Fruit fly (Drosophila melanogaster) whole organism, adult: ENCODE results near the gene CG16779.

Experiments
- CG11617 ChIP-seq: fragments of 200-800 bp; sonication (Bioruptor generic); optimal IDR thresholded peaks from 2 replicates; lab custom pipeline; 2017; ENCODE audit warnings: mild to moderate bottlenecking, missing biosample characterization, missing genetic modification reagents, missing genetic modification characterization
- CG12768 ChIP-seq: fragments of 200-800 bp; sonication (Bioruptor generic); optimal IDR thresholded peaks from 2 replicates; lab custom pipeline; 2017; ENCODE audit warnings: missing biosample characterization, missing genetic modification characterization, mild to moderate bottlenecking, moderate library complexity, missing genetic modification reagents
- CG14711 ChIP-seq: fragments of 200-800 bp; sonication (Bioruptor generic); optimal IDR thresholded peaks from 2 replicates; lab custom pipeline; 2018; ENCODE audit warnings: missing biosample characterization, mild to moderate bottlenecking, missing genetic modification characterization, moderate library complexity
- CG1620 ChIP-seq: fragments of 200-800 bp; sonication (Bioruptor generic); optimal IDR thresholded peaks from 2 replicates; lab custom pipeline; 2016; ENCODE audit warnings: missing biosample characterization, missing genetic modification characterization
- CG33017 ChIP-seq: fragments of 200-800 bp; sonication (Bioruptor generic); optimal IDR thresholded peaks from 2 replicates; lab custom pipeline; 2018; ENCODE audit warnings: missing biosample characterization, mild to moderate bottlenecking, missing genetic modification characterization, moderate library complexity
- CG5204 ChIP-seq: fragments of 200-800 bp; sonication (Bioruptor generic); optimal IDR thresholded peaks from 2 replicates; lab custom pipeline; 2016; ENCODE audit warnings: missing biosample characterization, missing genetic modification characterization
- CG7045 ChIP-seq: fragments of 200-800 bp; sonication (Bioruptor generic); optimal IDR thresholded peaks from 2 replicates; lab custom pipeline; 2017; ENCODE audit warnings: missing biosample characterization, mild to moderate bottlenecking, missing genetic modification characterization
- CG7101 ChIP-seq: fragments of 200-800 bp; sonication (Bioruptor generic); optimal IDR thresholded peaks from 2 replicates; lab custom pipeline; 2018; ENCODE audit warnings: missing biosample characterization, mild to moderate bottlenecking, missing genetic modification characterization, moderate library complexity
- Clk ChIP-seq: fragments of 200-800 bp; sonication (Bioruptor generic); optimal IDR thresholded peaks from 2 replicates; lab custom pipeline; 2017; ENCODE audit warnings: missing biosample characterization, missing genetic modification characterization
- Crg-1 ChIP-seq: fragments of 200-800 bp; sonication (Bioruptor generic); optimal IDR thresholded peaks from 2 replicates; lab custom pipeline; 2016; ENCODE audit warnings: missing biosample characterization, missing genetic modification characterization
- Hr96 ChIP-seq: fragments of 200-800 bp; sonication (Bioruptor generic); optimal IDR thresholded peaks from 2 replicates; lab custom pipeline; 2016; ENCODE audit warnings: missing biosample characterization, missing genetic modification characterization
- Mnt ChIP-seq: fragments of 200-800 bp; sonication (Bioruptor generic); optimal IDR thresholded peaks from 2 replicates; lab custom pipeline; 2016; ENCODE audit warnings: missing biosample characterization, mild to moderate bottlenecking, missing genetic modification characterization
- bab1 ChIP-seq: fragments of 200-800 bp; sonication (Bioruptor generic); optimal IDR thresholded peaks from 3 replicates; lab custom pipeline; 2019; ENCODE audit warnings: missing biosample characterization, mild to moderate bottlenecking, missing genetic modification characterization, moderate library complexity
- cic ChIP-seq: fragments of 200-800 bp; sonication (Bioruptor generic); optimal IDR thresholded peaks from 2 replicates; lab custom pipeline; 2017; ENCODE audit warnings: missing biosample characterization, mild to moderate bottlenecking, missing genetic modification characterization, moderate library complexity
- cnc ChIP-seq, 2 experiments: fragments of >200 bp; optimal IDR thresholded peaks; 2 replicates each; lab custom pipeline; 2017
- kay ChIP-seq: fragments of 200-800 bp; sonication (Bioruptor generic); peaks from one replicate; lab custom pipeline; 2016; ENCODE audit warnings: missing biosample characterization, missing genetic modification characterization, borderline replicate concordance
- ovo ChIP-seq: fragments of 200-800 bp; sonication (Bioruptor generic); optimal IDR thresholded peaks from 2 replicates; lab custom pipeline; 2016; ENCODE audit warnings: missing biosample characterization, missing genetic modification characterization
- pad ChIP-seq: fragments of 200-800 bp; sonication (Bioruptor generic); optimal IDR thresholded peaks from 3 replicates; lab custom pipeline; 2017; ENCODE audit warnings: missing biosample characterization, missing genetic modification characterization, mild to moderate bottlenecking, moderate library complexity, missing genetic modification reagents
- tj ChIP-seq: fragments of 200-800 bp; sonication (Bioruptor generic); optimal IDR thresholded peaks from 3 replicates; lab custom pipeline; 2017; ENCODE audit warnings: missing biosample characterization, mild to moderate bottlenecking, missing genetic modification characterization, moderate library complexity
- toe ChIP-seq: fragments of 200-800 bp; sonication (Bioruptor generic); optimal IDR thresholded peaks from 2 replicates; lab custom pipeline; 2016; ENCODE audit warnings: missing biosample characterization, missing genetic modification characterization

Gene CG16779

DNA sequence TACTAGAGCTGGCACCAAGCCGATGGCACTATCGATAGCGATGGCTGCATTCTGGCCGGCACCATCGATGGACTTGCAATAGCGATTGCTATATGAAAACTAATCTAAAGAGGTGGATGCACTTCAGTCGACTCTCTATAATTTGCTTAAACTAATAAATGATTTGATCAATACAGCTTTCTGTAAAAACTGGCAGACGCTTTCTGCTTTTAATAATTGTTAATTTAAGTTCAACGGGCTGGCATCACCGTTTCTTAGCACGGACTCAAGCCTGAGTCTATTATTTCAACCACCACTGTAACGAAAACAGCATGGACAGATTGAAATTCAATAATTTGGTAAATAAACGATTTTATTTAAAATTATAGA, 19.6 kb upstream of the CG16779 start, which contains the start of the genes Ras85D and Rlb1:
Ras85D (minus strand) TSS at position 16 of the 369 bp plus-strand sequence.
Rlb1 (plus strand) TSS at position 276 of the 369 bp plus-strand sequence.
- TF ChIP-seq Hr96 (GFP tag; lab: Kevin White, UChicago) (no peak), toe (GFP tag; lab: Kevin White, UChicago) (peak; percentile 97), CG1620 (GFP tag; lab: Kevin White, UChicago) (peak; percentile 94), Crg-1 (GFP tag; lab: Kevin White, UChicago) (peak; percentile 86), ovo (GFP tag; lab: Kevin White, UChicago) (peak; percentile 80), CG11617 (GFP tag; lab: Kevin White, UChicago) (peak; percentile 76), CG12768 (GFP tag; lab: Kevin White, UChicago) (peak; percentile 73), bab1 (GFP tag; lab: Kevin White, UChicago) (peak; percentile 65), cic (no peak), CG7045 (peak; percentile 76), Mnt (GFP tag; lab: Kevin White, UChicago) (peak; percentile 87), CG14711 (peak; percentile 69), Clk (GFP tag; lab: Kevin White, UChicago) (no peak), pad (GFP tag; lab: Kevin White, UChicago) (peak; percentile 67), cnc (optimal IDR thresholded peaks at IDR 0.05; lab: Kevin White, UChicago) (no peak), tj (peak; percentile 46), CG33017 (tag; lab: Kevin White, UChicago) (peak; percentile 49), CG5204 (GFP tag; lab: Kevin White, UChicago) (no peak), kay (GFP tag; lab: Kevin White, UChicago) (no peak), CG7101 (tag; lab: Kevin White, UChicago) (peak; percentile 79)

DNA sequence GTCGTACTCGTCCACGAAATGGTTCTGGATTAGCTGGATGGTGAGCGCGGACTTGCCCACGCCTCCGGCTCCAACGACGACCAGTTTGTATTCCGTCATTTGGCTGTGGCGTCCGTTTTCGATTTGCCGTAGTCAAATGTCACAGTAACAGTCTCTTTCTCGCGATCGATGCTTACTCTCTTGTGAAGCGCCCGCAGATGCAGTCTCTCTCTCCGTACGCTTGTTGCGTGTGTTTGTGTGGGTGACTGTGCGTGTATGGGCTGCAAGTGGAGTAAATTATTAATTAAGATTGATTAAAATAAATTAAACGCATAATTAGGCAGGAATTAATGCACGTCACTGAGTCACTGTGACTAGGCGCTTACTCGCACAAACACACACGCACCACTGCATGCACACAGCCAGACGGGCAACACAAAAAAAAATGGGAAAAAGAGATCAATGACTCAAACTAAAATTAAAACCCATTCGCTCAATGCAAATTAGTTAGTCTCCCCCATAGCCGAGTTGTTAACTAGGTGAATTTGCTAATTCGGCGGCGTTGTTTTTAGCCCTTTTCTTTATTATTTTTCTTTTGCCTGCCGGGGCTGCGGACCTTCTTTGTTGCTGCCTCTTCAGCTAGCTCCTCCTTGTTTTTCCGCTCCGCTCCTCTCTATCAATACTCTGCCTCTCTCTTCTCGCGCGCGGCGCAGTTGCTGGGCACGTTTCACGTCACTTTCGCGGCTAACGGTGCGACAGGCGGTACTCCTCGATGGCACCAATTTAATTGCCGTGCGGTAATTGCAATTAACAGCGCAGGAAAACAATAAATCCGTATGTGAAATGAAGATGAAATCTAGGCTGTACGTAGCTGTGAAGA, 18.9 kb upstream of the CG16779 start:
- TF ChIP-seq CG11617 (GFP tag; lab: Kevin White, UChicago) (no peak), cnc (optimal IDR thresholded peaks at IDR 0.05; lab: Kevin White, UChicago) (peak; percentile 70 to 88)

DNA sequence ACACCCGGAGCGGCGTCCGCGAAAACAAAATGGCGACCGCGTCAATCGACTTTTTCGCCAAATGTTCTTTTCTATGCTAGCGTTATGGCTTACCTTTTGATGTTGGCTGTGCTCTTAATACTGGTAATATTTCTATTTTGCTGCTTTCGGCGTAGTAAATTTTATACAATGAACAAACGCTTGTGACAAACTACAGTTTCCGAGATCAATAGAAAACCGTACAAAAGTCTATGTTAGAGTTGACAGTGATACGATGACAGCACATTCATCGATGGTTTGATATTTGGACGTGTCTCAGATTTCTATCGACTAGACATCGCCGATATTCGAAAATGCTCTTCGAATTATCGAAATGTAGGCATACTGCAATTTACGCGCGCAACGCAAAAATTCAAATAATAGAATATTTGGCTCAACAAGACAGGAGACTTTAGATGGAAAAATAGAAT, 16.6 kb upstream of the CG16779 start, which contains the start of gene rump:
rump (minus strand) TSS at position 255 of the 449 bp plus-strand sequence.
- no peak for TF ChIP-seq kay (GFP tag; lab: Kevin White, UChicago)
- no peak for TF ChIP-seq CG7045
- no peak for TF ChIP-seq Crg-1 (GFP tag; lab: Kevin White, UChicago)
- no peak for TF ChIP-seq CG5204 (GFP tag; lab: Kevin White, UChicago)
- no peak for TF ChIP-seq ovo (GFP tag; lab: Kevin White, UChicago)
- TF ChIP-seq CG11617 (GFP tag; lab: Kevin White, UChicago), result peak; percentile 39
- TF ChIP-seq Mnt (GFP tag; lab: Kevin White, UChicago), result peak; percentile 50
- no peak for TF ChIP-seq cnc (optimal IDR thresholded peaks at IDR 0.05; lab: Kevin White, UChicago)
- TF ChIP-seq bab1 (GFP tag; lab: Kevin White, UChicago), result peak; percentile 76
- TF ChIP-seq pad (GFP tag; lab: Kevin White, UChicago), result peak; percentile 0
- no peak for TF ChIP-seq Clk (GFP tag; lab: Kevin White, UChicago)
- TF ChIP-seq CG12768 (GFP tag; lab: Kevin White, UChicago), result no peak
- peak; percentile 33 for TF ChIP-seq CG14711
- peak; percentile 38 for TF ChIP-seq cic
- TF ChIP-seq toe (GFP tag; lab: Kevin White, UChicago), result no peak
- TF ChIP-seq CG33017 (tag; lab: Kevin White, UChicago), result no peak
- no peak for TF ChIP-seq CG1620 (GFP tag; lab: Kevin White, UChicago)
- peak; percentile 35 for TF ChIP-seq CG7101 (tag; lab: Kevin White, UChicago)
- peak; percentile 58 for TF ChIP-seq tj
- no peak for TF ChIP-seq Hr96 (GFP tag; lab: Kevin White, UChicago)

DNA sequence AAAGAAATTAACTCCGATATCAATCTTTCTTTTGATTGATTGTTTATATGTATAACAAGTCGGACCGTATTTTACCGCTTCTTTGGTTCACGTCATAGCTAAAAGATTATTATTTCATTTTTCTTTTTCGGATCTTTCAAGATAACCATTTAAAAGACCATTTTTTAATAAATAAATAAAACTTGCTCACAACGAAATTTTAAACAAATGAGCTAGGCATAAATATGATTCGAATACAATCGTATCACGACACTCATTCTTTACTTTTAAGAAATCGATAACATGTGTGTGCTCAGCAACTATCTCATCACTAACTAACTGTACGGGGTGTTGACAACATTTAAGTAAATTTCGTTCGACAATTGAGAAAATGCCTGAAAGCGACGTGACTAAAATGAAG, 10.9 kb upstream of the CG16779 start, which contains the start of gene CG8149:
CG8149 (plus strand) TSS at position 302 of the 400 bp plus-strand sequence.
- TF ChIP-seq Mnt (GFP tag; lab: Kevin White, UChicago), result peak; percentile 38
- TF ChIP-seq CG5204 (GFP tag; lab: Kevin White, UChicago), result no peak
- peak; percentile 50 for TF ChIP-seq CG14711
- TF ChIP-seq bab1 (GFP tag; lab: Kevin White, UChicago), result peak; percentile 66
- peak; percentile 93 for TF ChIP-seq kay (GFP tag; lab: Kevin White, UChicago)

DNA sequence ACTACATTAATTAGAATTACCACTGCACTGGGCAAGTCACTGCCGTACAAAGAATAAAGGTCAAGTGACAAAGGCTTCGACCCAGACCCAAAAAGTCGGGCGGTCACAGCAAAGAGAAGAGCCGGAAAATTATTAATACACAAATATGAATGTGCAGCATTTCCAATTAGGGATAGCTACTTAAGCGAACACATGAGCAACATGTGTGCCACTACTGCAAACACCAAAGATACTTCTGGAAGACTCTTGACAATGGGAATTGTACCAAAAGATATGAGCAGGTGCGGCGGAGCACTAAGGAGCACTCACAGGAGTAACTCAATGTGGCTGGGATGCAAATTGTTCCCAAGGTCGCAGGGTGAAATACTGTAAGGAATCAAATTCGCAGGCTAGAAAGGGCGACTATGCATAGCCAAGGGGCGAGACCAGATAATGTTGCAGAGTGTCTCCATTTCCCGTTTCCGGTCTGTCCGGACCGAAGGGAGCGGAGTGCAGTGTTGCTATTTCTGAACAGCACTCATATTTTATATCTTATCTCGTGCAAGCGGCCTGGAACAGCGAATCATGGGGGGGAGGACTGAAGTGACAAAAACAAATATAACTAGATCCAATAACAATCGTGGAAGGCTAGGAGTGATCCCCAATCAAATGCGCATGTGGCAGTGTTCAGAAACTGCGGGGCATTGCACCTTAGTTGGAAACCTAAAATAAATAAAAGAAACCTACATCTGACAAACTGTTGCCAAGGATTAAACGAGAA, 10.0 kb upstream of the CG16779 start:
- TF ChIP-seq pad (GFP tag; lab: Kevin White, UChicago) (no peak), CG12768 (GFP tag; lab: Kevin White, UChicago) (peak; percentile 60), CG14711 (no peak), CG5204 (GFP tag; lab: Kevin White, UChicago) (no peak), CG1620 (GFP tag; lab: Kevin White, UChicago) (no peak), tj (peak; percentile 49), Mnt (GFP tag; lab: Kevin White, UChicago) (peak; percentile 42), CG7045 (peak; percentile 52), toe (GFP tag; lab: Kevin White, UChicago) (no peak), bab1 (GFP tag; lab: Kevin White, UChicago) (no peak), cic (peak; percentile 69), CG33017 (tag; lab: Kevin White, UChicago) (peak; percentile 17), Clk (GFP tag; lab: Kevin White, UChicago) (no peak), Crg-1 (GFP tag; lab: Kevin White, UChicago) (no peak), Hr96 (GFP tag; lab: Kevin White, UChicago) (no peak), CG11617 (GFP tag; lab: Kevin White, UChicago) (peak; percentile 47), CG7101 (tag; lab: Kevin White, UChicago) (peak; percentile 39), kay (GFP tag; lab: Kevin White, UChicago) (no peak), cnc (optimal IDR thresholded peaks at IDR 0.05; lab: Kevin White, UChicago) (no peak), ovo (GFP tag; lab: Kevin White, UChicago) (no peak)
